Worm (Caenorhabditis elegans) whole organism, L4 larva: ENCODE data around the gene R52.5.
A peak's percentile ranks its signal among the peaks of the same experiment; 100 is the strongest.
"Not testable (repeated sequence)": the region's sequence is repeated elsewhere in the genome, so short reads cannot be mapped to it uniquely, and the experiment has no call there.

Experiments
- D1046.2 ChIP-seq: fragments of 200-800 bp; sonication (Bioruptor generic); IDR thresholded peaks from 2 replicates; pipeline ENCODE4 v1.3.6; 2022; ENCODE audit warnings: missing genetic modification characterization, missing compliant biosample characterization
- F26F4.8 ChIP-seq: fragments of 200-800 bp; sonication (Bioruptor generic); conservative IDR thresholded peaks from 2 replicates; pipeline ENCODE4 v1.3.6; 2022; ENCODE audit warnings: missing genetic modification characterization, missing compliant biosample characterization
- F49E8.2 ChIP-seq: sonication (generic microtip); optimal IDR thresholded peaks from 2 replicates; lab custom pipeline; 2016; ENCODE audit warnings: missing compliant biosample characterization, mild to moderate bottlenecking, missing genetic modification characterization, borderline replicate concordance
- aha-1 ChIP-seq: fragments of 150-350 bp; peaks from one replicate; lab custom pipeline; 2014; ENCODE audit warnings: missing biosample characterization, missing genetic modification characterization
- arid-1 ChIP-seq: fragments of 200-800 bp; sonication (Bioruptor generic); conservative IDR thresholded peaks from 2 replicates; pipeline ENCODE4 v1.3.6; 2022; ENCODE audit warnings: missing genetic modification reagents, missing genetic modification characterization, missing compliant biosample characterization
- attf-4 ChIP-seq: sonication (generic microtip); optimal IDR thresholded peaks from 3 replicates; lab custom pipeline; 2017; ENCODE audit warnings: missing biosample characterization, missing genetic modification characterization
- ceh-20 ChIP-seq: fragments of 200-800 bp; sonication (Bioruptor generic); IDR thresholded peaks from 2 replicates; pipeline ENCODE4 v1.3.6; 2022; ENCODE audit warnings: missing genetic modification reagents, missing genetic modification characterization, missing compliant biosample characterization
- ceh-62 ChIP-seq: sonication (generic microtip); optimal IDR thresholded peaks from 2 replicates; lab custom pipeline; 2017; ENCODE audit warnings: missing biosample characterization, missing genetic modification characterization
- cey-2 ChIP-seq: sonication (generic microtip); optimal IDR thresholded peaks from 3 replicates; lab custom pipeline; 2017; ENCODE audit warnings: missing genetic modification characterization, mild to moderate bottlenecking, missing compliant biosample characterization, antibody characterized with exemption, borderline replicate concordance; ENCODE audit not compliant: insufficient read depth
- daf-8 ChIP-seq: fragments of 200-800 bp; sonication (Bioruptor generic); IDR thresholded peaks from 2 replicates; pipeline ENCODE4 v1.3.6; 2022; ENCODE audit warnings: missing genetic modification characterization, missing compliant biosample characterization
- dmd-8 ChIP-seq: fragments of 200-800 bp; sonication (Bioruptor generic); IDR thresholded peaks from 2 replicates; pipeline ENCODE4 v1.3.6; 2022; ENCODE audit warnings: missing genetic modification characterization, missing compliant biosample characterization
- dpl-1 ChIP-seq: fragments of 150-350 bp; optimal IDR thresholded peaks from 2 replicates; lab custom pipeline; 2014; ENCODE audit warnings: missing biosample characterization, missing genetic modification reagents, missing genetic modification characterization
- egl-27 ChIP-seq: sonication (generic microtip); optimal IDR thresholded peaks from 3 replicates; lab custom pipeline; 2017; ENCODE audit warnings: missing biosample characterization, missing genetic modification reagents, missing genetic modification characterization
- egl-43 ChIP-seq: fragments of 200-800 bp; sonication (Bioruptor generic); IDR thresholded peaks from 2 replicates; pipeline ENCODE4 v1.3.6; 2022; ENCODE audit warnings: missing genetic modification reagents, missing genetic modification characterization, missing compliant biosample characterization
- gei-8 ChIP-seq: fragments of 200-800 bp; sonication (Bioruptor generic); optimal IDR thresholded peaks from 2 replicates; lab custom pipeline; 2018; ENCODE audit warnings: mild to moderate bottlenecking, missing genetic modification characterization, missing compliant biosample characterization
- lin-1 ChIP-seq: fragments of 200-800 bp; sonication (Bioruptor generic); IDR thresholded peaks from 2 replicates; pipeline ENCODE4 v1.3.6; 2022; ENCODE audit warnings: missing genetic modification reagents, missing genetic modification characterization, missing compliant biosample characterization
- mdl-1 ChIP-seq, 2 experiments: fragments of 150-350 bp in 1 of 2; sonication (generic microtip) in 1 of 2; optimal IDR thresholded peaks; 2 replicates each; lab custom pipeline; 2014 to 2017; ENCODE audit warnings: missing biosample characterization in 2 of 2, missing genetic modification characterization in 2 of 2
- mep-1 ChIP-seq: fragments of 150-350 bp; sonication (generic microtip); optimal IDR thresholded peaks from 3 replicates; lab custom pipeline; 2014; ENCODE audit warnings: missing biosample characterization, missing genetic modification characterization
- nhr-102 ChIP-seq: sonication (generic microtip); optimal IDR thresholded peaks from 2 replicates; lab custom pipeline; 2016; ENCODE audit warnings: mild to moderate bottlenecking, missing genetic modification characterization, moderate library complexity, missing compliant biosample characterization
- nhr-237 ChIP-seq: sonication (generic microtip); optimal IDR thresholded peaks from 2 replicates; lab custom pipeline; 2017; ENCODE audit warnings: missing biosample characterization, missing genetic modification characterization
- nhr-28 ChIP-seq: fragments of 150-350 bp; optimal IDR thresholded peaks from 2 replicates; lab custom pipeline; 2014; ENCODE audit warnings: missing biosample characterization, missing genetic modification characterization
- nhr-42 ChIP-seq: fragments of 200-800 bp; sonication (Bioruptor generic); IDR thresholded peaks from 2 replicates; pipeline ENCODE4 v1.3.6; 2022; ENCODE audit warnings: missing genetic modification characterization, missing compliant biosample characterization
- nhr-48 ChIP-seq: sonication (generic microtip); optimal IDR thresholded peaks from 2 replicates; lab custom pipeline; 2016; ENCODE audit warnings: mild to moderate bottlenecking, missing genetic modification characterization, missing compliant biosample characterization
- pqm-1 ChIP-seq: sonication (generic microtip); optimal IDR thresholded peaks from 2 replicates; lab custom pipeline; 2017; ENCODE audit warnings: missing biosample characterization, missing genetic modification characterization
- saeg-2 ChIP-seq: fragments of 200-800 bp; sonication (Bioruptor generic); IDR thresholded peaks from 2 replicates; pipeline ENCODE4 v1.3.6; 2022; ENCODE audit warnings: missing genetic modification reagents, missing genetic modification characterization, missing compliant biosample characterization
- set-16 ChIP-seq: fragments of 200-800 bp; sonication (Bioruptor generic); IDR thresholded peaks from 2 replicates; pipeline ENCODE4 v1.3.6; 2022; ENCODE audit warnings: missing genetic modification reagents, missing genetic modification characterization, missing compliant biosample characterization
- skn-1 ChIP-seq: fragments of 150-350 bp; optimal IDR thresholded peaks from 2 replicates; lab custom pipeline; 2014; ENCODE audit warnings: missing biosample characterization, missing genetic modification characterization
- snpc-1.2 ChIP-seq: fragments of 200-800 bp; sonication (Bioruptor generic); IDR thresholded peaks from 2 replicates; pipeline ENCODE4 v1.3.6; 2022; ENCODE audit warnings: missing genetic modification reagents, missing genetic modification characterization, missing compliant biosample characterization
- snpc-4 ChIP-seq: fragments of 150-350 bp; optimal IDR thresholded peaks from 2 replicates; lab custom pipeline; 2014; ENCODE audit warnings: missing biosample characterization, missing genetic modification characterization
- spr-1 ChIP-seq: sonication (generic microtip); optimal IDR thresholded peaks from 2 replicates; lab custom pipeline; 2016; ENCODE audit warnings: mild to moderate bottlenecking, missing genetic modification characterization, missing compliant biosample characterization
- tag-97 ChIP-seq: fragments of 200-800 bp; sonication (Bioruptor generic); IDR thresholded peaks from 2 replicates; pipeline ENCODE4 v1.3.6; 2022; ENCODE audit warnings: missing genetic modification characterization, missing compliant biosample characterization
- unc-130 ChIP-seq: sonication (generic microtip); optimal IDR thresholded peaks from 2 replicates; lab custom pipeline; 2016; ENCODE audit warnings: missing genetic modification reagents, missing genetic modification characterization, missing compliant biosample characterization
- unc-39 ChIP-seq: sonication (generic microtip); optimal IDR thresholded peaks from 2 replicates; lab custom pipeline; 2017; ENCODE audit warnings: missing biosample characterization, missing genetic modification characterization
- unc-62 ChIP-seq, 3 experiments: fragments of 150-350 bp in 1 of 3; sonication (generic microtip); optimal IDR thresholded peaks in 2 of 3; peaks in 1 of 3; 1 replicate in 1 of 3; 2 replicates in 2 of 3; lab custom pipeline; 2014 to 2017; ENCODE audit warnings: missing biosample characterization in 3 of 3, missing genetic modification characterization in 3 of 3, missing genetic modification reagents in 3 of 3, missing genotype in 1 of 3
- vab-7 ChIP-seq: fragments of 200-800 bp; sonication (Bioruptor generic); IDR thresholded peaks from 2 replicates; pipeline ENCODE4 v1.3.6; 2022; ENCODE audit warnings: missing genetic modification reagents, missing genetic modification characterization, missing compliant biosample characterization
- ztf-11 ChIP-seq: fragments of 150-350 bp; optimal IDR thresholded peaks from 2 replicates; lab custom pipeline; 2014; ENCODE audit warnings: missing biosample characterization, missing genetic modification characterization
- ztf-7 ChIP-seq: fragments of 150-350 bp; optimal IDR thresholded peaks from 2 replicates; lab custom pipeline; 2014; ENCODE audit warnings: missing biosample characterization, missing genetic modification characterization

The R52.5 gene

DNA sequence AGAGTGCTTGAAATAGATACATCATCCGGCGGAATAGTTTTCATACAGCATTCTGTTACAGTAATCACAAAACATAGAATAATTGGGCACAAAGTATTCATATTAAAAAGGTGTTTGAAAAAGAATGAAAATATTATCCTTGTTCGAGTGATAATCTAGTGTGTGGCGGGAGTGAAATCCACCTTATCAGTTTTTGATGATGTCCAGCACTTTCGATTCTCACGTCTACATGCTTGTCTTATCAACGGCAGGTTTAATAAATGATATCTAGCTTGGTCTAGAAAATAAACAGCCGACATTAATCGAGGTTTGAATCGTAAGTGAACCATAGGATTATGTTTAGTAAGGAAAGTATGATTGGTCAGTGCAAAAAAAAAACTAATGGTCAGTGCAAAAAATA, at the start of gene R52.5:
R52.5 (minus strand) TSS at position 101 of the 400 bp plus-strand sequence.
- TF ChIP-seq mdl-1 (tag; optimal IDR thresholded peaks at IDR 0.05; lab: Kevin White, UChicago) (no peak), arid-1 (GFP tag; lab: Robert Waterston, UW) (no peak), gei-8 (GFP tag; lab: Kevin White, UChicago) (no peak), ztf-7 (no peak), unc-130 (GFP tag; lab: Kevin White, UChicago) (no peak), nhr-48 (tag; lab: Kevin White, UChicago) (no peak), egl-27 (tag; lab: Kevin White, UChicago) (no peak), snpc-1.2 (GFP tag; lab: Robert Waterston, UW) (no peak), tag-97 (GFP tag; lab: Robert Waterston, UW) (no peak), nhr-237 (tag; lab: Kevin White, UChicago) (no peak), nhr-102 (tag; lab: Kevin White, UChicago) (no peak), egl-43 (GFP tag; lab: Robert Waterston, UW) (no peak), mep-1 (tag; lab: Kevin White, UChicago) (no peak)

DNA sequence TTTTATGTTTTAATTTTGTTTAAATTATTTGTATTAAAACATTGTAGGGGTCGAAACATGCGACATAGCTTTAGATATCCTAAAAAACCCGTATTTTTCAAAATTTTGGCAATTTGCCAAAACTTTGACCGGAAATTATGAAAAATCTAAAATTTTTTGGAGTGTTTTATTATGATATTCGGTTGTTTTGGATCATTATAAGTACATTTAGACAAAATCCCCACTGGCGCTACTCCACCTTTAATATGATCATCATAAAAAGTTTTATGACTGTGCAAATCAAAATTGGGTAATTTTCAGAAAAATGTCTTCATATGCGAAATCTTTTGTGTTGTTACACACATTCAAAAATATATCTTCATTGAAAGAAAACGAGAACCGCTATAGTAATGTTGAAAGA, 43.9 kb upstream of the R52.5 start, which contains the start of gene math-18:
math-18 (plus strand) TSS at position 301 of the 400 bp plus-strand sequence.
- not testable (repeated sequence) for TF ChIP-seq ceh-62, F49E8.2, cey-2 (tag; lab: Kevin White, UChicago)

DNA sequence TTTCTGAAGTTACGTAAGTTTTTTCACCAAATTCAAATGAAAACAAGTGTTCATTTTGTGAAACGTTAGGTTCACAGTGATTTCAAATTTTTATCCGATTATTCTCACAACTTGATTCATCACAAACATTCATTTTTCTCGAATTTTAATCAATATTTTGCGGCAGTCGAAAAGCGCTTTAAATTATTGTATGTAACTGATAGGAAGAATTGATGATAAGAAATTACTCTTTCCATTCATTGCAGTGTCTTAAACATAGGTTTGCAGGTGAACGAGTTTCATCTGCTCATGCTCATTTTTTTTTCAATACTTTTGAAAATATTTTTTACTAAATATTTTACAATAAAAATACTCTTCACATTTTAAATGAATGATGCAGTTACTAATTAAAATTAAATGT, 42.6 kb upstream of the R52.5 start:
- TF ChIP-seq nhr-28 (tag; lab: Kevin White, UChicago) (peak; percentile 14), dmd-8 (GFP tag; lab: Robert Waterston, UW) (no peak), pqm-1 (tag; lab: Kevin White, UChicago) (peak; percentile 51)
- TF ChIP-seq, all 104 proteins: peak for 2

DNA sequence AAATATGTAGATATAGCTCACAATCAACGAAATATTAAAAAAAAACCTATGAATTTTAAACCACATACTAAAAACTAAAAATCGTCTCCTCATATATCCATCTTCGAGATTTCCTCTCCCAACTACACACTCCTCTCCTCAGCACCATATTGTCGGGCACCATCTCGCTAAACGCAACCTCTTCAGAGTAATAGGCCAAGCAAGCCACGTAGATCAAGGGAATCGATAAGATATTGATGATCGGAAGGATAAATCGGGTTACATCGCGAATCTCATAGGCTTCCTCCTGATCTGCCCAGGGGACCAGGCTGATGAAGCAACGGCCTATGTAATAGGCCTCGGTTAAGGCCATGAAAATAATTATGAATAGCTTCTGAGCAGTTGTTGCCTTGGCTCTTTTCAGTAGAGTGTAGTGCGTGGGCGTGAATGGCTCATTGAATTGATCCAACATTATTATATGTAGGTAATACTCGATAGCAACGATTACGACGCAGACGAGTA, 40.7 kb upstream of the R52.5 start, which contains the start of the genes C40A11.7 and C40A11.8:
C40A11.7 (minus strand) TSS at position 101 of the 501 bp plus-strand sequence.
C40A11.8 (minus strand) TSS at position 451 of the 501 bp plus-strand sequence.
- peak; percentile 42 for TF ChIP-seq aha-1 (tag; lab: Kevin White, UChicago)
- no peak for TF ChIP-seq nhr-42 (GFP tag; lab: Robert Waterston, UW)
- TF ChIP-seq unc-39 (tag; lab: Kevin White, UChicago) = no peak
- TF ChIP-seq set-16 (GFP tag; lab: Robert Waterston, UW) = no peak

DNA sequence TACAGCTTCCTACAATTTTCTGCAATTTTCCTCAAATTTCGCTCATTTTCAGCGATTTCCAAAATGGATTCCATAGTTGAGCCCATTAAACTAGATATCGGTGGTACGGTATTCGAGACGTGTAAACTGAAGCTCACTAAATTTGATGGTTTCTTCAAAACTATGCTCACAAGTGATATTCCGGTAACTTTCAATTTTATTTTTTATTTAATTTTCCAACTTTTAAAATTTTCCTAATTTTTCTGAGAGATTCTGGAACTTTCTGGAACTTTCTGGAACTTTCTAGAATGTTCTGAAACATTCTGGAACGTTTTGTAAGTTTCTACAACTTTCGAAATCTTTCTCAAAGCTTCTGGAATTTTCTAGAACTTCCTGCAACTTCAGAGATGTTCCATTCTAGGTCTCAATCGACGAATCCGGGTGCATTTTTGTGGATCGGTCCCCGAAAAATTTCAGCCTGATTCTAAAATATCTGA, 37.1 kb upstream of the R52.5 start, which contains the start of gene C40A11.2:
C40A11.2 (plus strand) TSS at position 51 of the 476 bp plus-strand sequence.
- TF ChIP-seq D1046.2 (GFP tag; lab: Robert Waterston, UW) (no peak), unc-62 (GFP tag; optimal IDR thresholded peaks at IDR 0.05 in 1 of 2; lab: Kevin White, UChicago) (peak in 1 of 2 experiments; percentile 52), unc-62 (tag; optimal IDR thresholded peaks at IDR 0.05; lab: Kevin White, UChicago) (no peak), lin-1 (GFP tag; lab: Robert Waterston, UW) (no peak), saeg-2 (GFP tag; lab: Robert Waterston, UW) (no peak), ceh-20 (GFP tag; lab: Robert Waterston, UW) (no peak)
- TF ChIP-seq, all 104 proteins: peak for 1

DNA sequence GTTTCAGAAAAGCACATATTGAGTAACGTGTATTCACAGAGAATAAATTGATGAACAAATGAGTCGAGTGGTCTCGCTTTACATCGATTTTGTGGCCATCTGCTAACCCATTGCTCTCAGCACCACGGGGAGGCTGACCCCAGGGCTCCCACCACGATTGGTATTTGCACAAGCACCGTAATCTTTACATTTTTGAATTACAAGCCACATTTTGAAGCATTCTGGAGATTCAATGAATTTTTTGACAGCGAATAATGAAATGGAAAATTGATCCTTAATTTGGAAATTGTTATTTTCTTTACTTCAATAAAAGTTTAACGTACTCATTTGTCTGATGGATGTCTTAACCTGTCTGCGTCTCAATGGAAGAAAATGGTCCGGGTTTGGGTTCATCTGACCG, 35.7 kb upstream of the R52.5 start, which contains the start of gene C40A11.6:
C40A11.6 (minus strand) TSS at position 101 of the 400 bp plus-strand sequence.
- TF ChIP-seq vab-7 (no peak), pqm-1 (tag; lab: Kevin White, UChicago) (no peak), cey-2 (tag; lab: Kevin White, UChicago) (no peak), set-16 (GFP tag; lab: Robert Waterston, UW) (no peak), daf-8 (no peak), ztf-11 (tag; lab: Kevin White, UChicago) (no peak), F26F4.8 (GFP tag; lab: Robert Waterston, UW) (no peak), attf-4 (tag; lab: Kevin White, UChicago) (no peak), dpl-1 (no peak), snpc-4 (no peak), skn-1 (tag; lab: Kevin White, UChicago) (no peak), spr-1 (tag; lab: Kevin White, UChicago) (no peak)
